Fruit fly (Drosophila melanogaster): ENCODE data around the gene TMEM216.

The TMEM216 gene

dm6 chr3R:8683280-8683679 lies 32.8 kb upstream of the TMEM216 start:
- TF ChIP-seq EcR (GFP tag; optimal IDR thresholded peaks at IDR 0.05) (no peak), psq (optimal IDR thresholded peaks at IDR 0.05) (no peak), pan (optimal IDR thresholded peaks at IDR 0.05) (no peak), usp (GFP tag; optimal IDR thresholded peaks at IDR 0.05) (no peak), Dll (optimal IDR thresholded peaks at IDR 0.05) (no peak)

dm6 chr3R:8684328-8685177 lies 31.5 kb upstream of the TMEM216 start, which contains the start of gene CG44227:
CG44227 (minus strand) TSS chr3R:8685176.
- no peak for TF ChIP-seq psq (optimal IDR thresholded peaks at IDR 0.05)
- no peak for TF ChIP-seq Dll (optimal IDR thresholded peaks at IDR 0.05)
- TF ChIP-seq pan (optimal IDR thresholded peaks at IDR 0.05) = no peak
- no peak for TF ChIP-seq usp (GFP tag; optimal IDR thresholded peaks at IDR 0.05)
- no peak for TF ChIP-seq EcR (GFP tag; optimal IDR thresholded peaks at IDR 0.05)
- no peak for TF ChIP-seq CG8478 (optimal IDR thresholded peaks at IDR 0.05)

- TF ChIP-seq CG8478 (optimal IDR thresholded peaks at IDR 0.05) (no peak), usp (GFP tag; optimal IDR thresholded peaks at IDR 0.05) (no peak), psq (optimal IDR thresholded peaks at IDR 0.05) (no peak), Dll (optimal IDR thresholded peaks at IDR 0.05) (no peak), pan (optimal IDR thresholded peaks at IDR 0.05) (no peak), EcR (GFP tag; optimal IDR thresholded peaks at IDR 0.05) (no peak)
Observed at dm6 chr3R:8686446-8686845, 29.6 kb upstream of the TMEM216 start.

- TF ChIP-seq psq (optimal IDR thresholded peaks at IDR 0.05) (no peak), usp (GFP tag; optimal IDR thresholded peaks at IDR 0.05) (no peak), EcR (GFP tag; optimal IDR thresholded peaks at IDR 0.05) (no peak)
Observed at dm6 chr3R:8694110-8694826, 21.8 kb upstream of the TMEM216 start.

- TF ChIP-seq usp (GFP tag; optimal IDR thresholded peaks at IDR 0.05) (no peak), pan (optimal IDR thresholded peaks at IDR 0.05) (no peak), psq (optimal IDR thresholded peaks at IDR 0.05) (no peak), EcR (GFP tag; optimal IDR thresholded peaks at IDR 0.05) (no peak), Dll (optimal IDR thresholded peaks at IDR 0.05) (no peak), CG8478 (optimal IDR thresholded peaks at IDR 0.05) (no peak)
Observed at dm6 chr3R:8697772-8698259, 18.2 kb upstream of the TMEM216 start, which contains the start of gene hb. hb (minus strand) TSS chr3R:8697822.

dm6 chr3R:8699230-8699629 lies 16.8 kb upstream of the TMEM216 start:
- no peak for TF ChIP-seq Dll (optimal IDR thresholded peaks at IDR 0.05)
- TF ChIP-seq pan (optimal IDR thresholded peaks at IDR 0.05) = no peak

dm6 chr3R:8700660-8701059 lies 15.4 kb upstream of the TMEM216 start:
- TF ChIP-seq usp (GFP tag; optimal IDR thresholded peaks at IDR 0.05) (no peak), pan (optimal IDR thresholded peaks at IDR 0.05) (no peak), EcR (GFP tag; optimal IDR thresholded peaks at IDR 0.05) (no peak), psq (optimal IDR thresholded peaks at IDR 0.05) (no peak), CG8478 (optimal IDR thresholded peaks at IDR 0.05) (no peak), Dll (optimal IDR thresholded peaks at IDR 0.05) (no peak)

dm6 chr3R:8701197-8701596 lies 14.8 kb upstream of the TMEM216 start:
- no peak for TF ChIP-seq CG8478 (optimal IDR thresholded peaks at IDR 0.05)
- no peak for TF ChIP-seq pan (optimal IDR thresholded peaks at IDR 0.05)
- no peak for TF ChIP-seq Dll (optimal IDR thresholded peaks at IDR 0.05)
- no peak for TF ChIP-seq usp (GFP tag; optimal IDR thresholded peaks at IDR 0.05)
- TF ChIP-seq psq (optimal IDR thresholded peaks at IDR 0.05) = no peak
- no peak for TF ChIP-seq EcR (GFP tag; optimal IDR thresholded peaks at IDR 0.05)

- TF ChIP-seq Dll (optimal IDR thresholded peaks at IDR 0.05) = no peak
- TF ChIP-seq usp (GFP tag; optimal IDR thresholded peaks at IDR 0.05) = no peak
- no peak for TF ChIP-seq psq (optimal IDR thresholded peaks at IDR 0.05)
- no peak for TF ChIP-seq CG8478 (optimal IDR thresholded peaks at IDR 0.05)
- TF ChIP-seq EcR (GFP tag; optimal IDR thresholded peaks at IDR 0.05) = no peak
Observed at dm6 chr3R:8704669-8705068, 11.4 kb upstream of the TMEM216 start.

dm6 chr3R:8705323-8706097 lies 10.5 kb upstream of the TMEM216 start:
- TF ChIP-seq pan (optimal IDR thresholded peaks at IDR 0.05) = no peak
- no peak for TF ChIP-seq Dll (optimal IDR thresholded peaks at IDR 0.05)
- TF ChIP-seq usp (GFP tag; optimal IDR thresholded peaks at IDR 0.05) = no peak
- TF ChIP-seq CG8478 (optimal IDR thresholded peaks at IDR 0.05) = no peak
- TF ChIP-seq psq (optimal IDR thresholded peaks at IDR 0.05) = no peak
- TF ChIP-seq EcR (GFP tag; optimal IDR thresholded peaks at IDR 0.05) = no peak

dm6 chr3R:8707166-8707565 lies 8.9 kb upstream of the TMEM216 start:
- TF ChIP-seq CG8478 (optimal IDR thresholded peaks at IDR 0.05) (no peak), pan (optimal IDR thresholded peaks at IDR 0.05) (no peak), Dll (optimal IDR thresholded peaks at IDR 0.05) (no peak), EcR (GFP tag; optimal IDR thresholded peaks at IDR 0.05) (no peak)
